Worm (Caenorhabditis elegans) whole organism, L4/young adult: Measurements from ENCODE around the gene scl-10.

Experiments
- W03F9.2 ChIP-seq: fragments of 150-350 bp; optimal IDR thresholded peaks from 2 replicates; lab custom pipeline; 2014; ENCODE audit warnings: missing biosample characterization, missing genetic modification characterization
- dao-5 ChIP-seq: sonication (generic microtip); optimal IDR thresholded peaks from 2 replicates; lab custom pipeline; 2016; ENCODE audit warnings: missing genotype, missing genetic modification characterization, moderate library complexity, missing compliant biosample characterization
- him-1 ChIP-seq: sonication (generic microtip); optimal IDR thresholded peaks from 2 replicates; lab custom pipeline; 2016; ENCODE audit warnings: missing genotype, missing genetic modification reagents, missing genetic modification characterization, missing compliant biosample characterization

- no peak for TF ChIP-seq him-1
- TF ChIP-seq dao-5, result no peak
- TF ChIP-seq W03F9.2 (tag; lab: Kevin White, UChicago), result no peak
Observed at ce11 chrIV:13048157-13048556, at the start of gene scl-10.
